Worm (Caenorhabditis elegans): Measurements from ENCODE around the gene C18D1.2.

DNA sequence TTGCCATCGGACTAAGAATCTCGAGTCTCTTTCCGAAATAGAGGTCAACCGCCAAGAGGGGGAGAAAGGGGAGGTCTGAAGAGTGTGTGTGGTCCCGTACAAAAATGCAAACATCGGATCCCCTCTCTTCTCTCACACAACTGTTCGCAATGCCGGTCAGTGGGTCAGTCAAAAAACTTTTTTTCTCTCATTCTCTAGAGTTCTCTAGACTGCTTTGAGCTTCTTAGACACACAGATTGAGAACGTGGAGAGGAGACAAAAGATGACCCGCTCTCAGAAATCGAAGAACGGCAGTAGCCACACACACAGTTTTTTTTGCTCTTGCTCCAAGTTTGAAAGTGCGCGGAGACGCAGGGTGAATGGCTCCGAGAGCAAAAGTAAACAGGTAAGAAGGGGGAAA is 19.0 kb downstream of the C18D1.2 start:
- no peak for TF ChIP-seq nhr-102 (tag; optimal IDR thresholded peaks at IDR 0.05)
- no peak for TF ChIP-seq nhr-6 (tag; optimal IDR thresholded peaks at IDR 0.05)
- TF ChIP-seq unc-62 (GFP tag; optimal IDR thresholded peaks at IDR 0.05 in 1 of 2), result peak in 1 of 2 experiments; percentile 87
- no peak for TF ChIP-seq unc-62 (tag; optimal IDR thresholded peaks at IDR 0.05)
- TF ChIP-seq daf-8 (GFP tag; IDR thresholded peaks at IDR 0.05), result no peak
